Fruit fly (Drosophila melanogaster) whole organism, embryonic: ENCODE data around the gene Psa.

Source experiments
- ATbp ChIP-seq: fragments of 200-800 bp; sonication (Bioruptor generic); optimal IDR thresholded peaks from 2 replicates; lab custom pipeline; 2017; ENCODE audit warnings: missing biosample characterization, mild to moderate bottlenecking, missing genetic modification characterization, missing genetic modification reagents
- CG10147 ChIP-seq: fragments of 200-800 bp; sonication (Bioruptor generic); optimal IDR thresholded peaks from 2 replicates; lab custom pipeline; 2019; ENCODE audit warnings: missing biosample characterization, mild to moderate bottlenecking, missing genetic modification characterization, moderate library complexity
- CG11560 ChIP-seq: fragments of 200-800 bp; sonication (Bioruptor generic); IDR thresholded peaks from 3 replicates; pipeline ENCODE4 v1.3.6; 2022; ENCODE audit warnings: missing biosample characterization, missing genetic modification characterization
- CG11696 ChIP-seq: fragments of 200-800 bp; sonication (Bioruptor generic); IDR thresholded peaks from 2 replicates; pipeline ENCODE4 v1.3.6; 2022; ENCODE audit warnings: missing biosample characterization, missing genetic modification characterization
- CG12236 ChIP-seq: fragments of 200-800 bp; sonication (Bioruptor generic); optimal IDR thresholded peaks from 2 replicates; lab custom pipeline; 2016; ENCODE audit warnings: missing biosample characterization, missing genetic modification characterization
- CG14860 ChIP-seq: fragments of 200-800 bp; sonication (Bioruptor generic); IDR thresholded peaks from 3 replicates; pipeline ENCODE4 v1.3.6; 2022; ENCODE audit warnings: missing biosample characterization, missing genetic modification characterization; ENCODE audit not compliant: partially characterized antibody
- CG2712 ChIP-seq: fragments of 200-800 bp; optimal IDR thresholded peaks from 3 replicates; lab custom pipeline; 2019; ENCODE audit warnings: missing biosample characterization, mild to moderate bottlenecking, missing genetic modification characterization, moderate library complexity
- CG3847 ChIP-seq: fragments of 200-800 bp; sonication (Bioruptor generic); IDR thresholded peaks from 2 replicates; pipeline ENCODE4 v1.3.6; 2022; ENCODE audit warnings: missing biosample characterization, missing genetic modification characterization
- CG3995 ChIP-seq: fragments of 200-800 bp; sonication (Bioruptor generic); optimal IDR thresholded peaks from 3 replicates; lab custom pipeline; 2016; ENCODE audit warnings: missing biosample characterization, missing genetic modification characterization
- CG42726 ChIP-seq: fragments of 200-800 bp; sonication (Bioruptor generic); IDR thresholded peaks from 2 replicates; pipeline ENCODE4 v1.3.6; 2022; ENCODE audit warnings: missing biosample characterization, missing genetic modification characterization; ENCODE audit not compliant: partially characterized antibody
- CG6654 ChIP-seq: fragments of 200-800 bp; sonication (Bioruptor generic); optimal IDR thresholded peaks from 2 replicates; lab custom pipeline; 2017; ENCODE audit warnings: missing biosample characterization, mild to moderate bottlenecking, missing genetic modification characterization
- CG6813 ChIP-seq: fragments of 200-800 bp; sonication (Bioruptor generic); optimal IDR thresholded peaks from 2 replicates; lab custom pipeline; 2017; ENCODE audit warnings: missing biosample characterization, missing genetic modification characterization, mild to moderate bottlenecking, moderate library complexity, missing genetic modification reagents
- CG7963 ChIP-seq: fragments of 200-800 bp; sonication (Bioruptor generic); IDR thresholded peaks from 3 replicates; pipeline ENCODE4 v1.3.6; 2022; ENCODE audit warnings: missing biosample characterization, missing genetic modification characterization; ENCODE audit not compliant: partially characterized antibody
- CG8765 ChIP-seq: fragments of 200-800 bp; sonication (Bioruptor generic); IDR thresholded peaks from 2 replicates; pipeline ENCODE4 v1.3.6; 2022; ENCODE audit warnings: missing biosample characterization, missing genetic modification characterization
- Dref ChIP-seq: fragments of 200-800 bp; sonication (Bioruptor generic); IDR thresholded peaks from 2 replicates; pipeline ENCODE4 v1.3.6; 2022; ENCODE audit warnings: missing biosample characterization, missing genetic modification characterization
- E2f1 ChIP-seq: fragments of 200-800 bp; sonication (Bioruptor generic); IDR thresholded peaks from 2 replicates; pipeline ENCODE4 v1.3.6; 2022; ENCODE audit warnings: missing biosample characterization, missing genetic modification characterization
- Fer3 ChIP-seq: fragments of 200-800 bp; sonication (Bioruptor generic); optimal IDR thresholded peaks from 2 replicates; lab custom pipeline; 2018; ENCODE audit warnings: missing biosample characterization, mild to moderate bottlenecking, missing genetic modification characterization, moderate library complexity
- HLH4C ChIP-seq: fragments of 200-800 bp; sonication (Bioruptor generic); IDR thresholded peaks from 3 replicates; pipeline ENCODE4 v1.3.6; 2022; ENCODE audit warnings: missing biosample characterization, missing genetic modification characterization; ENCODE audit not compliant: partially characterized antibody
- Hmx ChIP-seq: fragments of 200-800 bp; sonication (Bioruptor generic); optimal IDR thresholded peaks from 2 replicates; lab custom pipeline; 2016; ENCODE audit warnings: missing biosample characterization, missing genetic modification characterization
- Oaz ChIP-seq: fragments of 200-800 bp; sonication (Bioruptor generic); IDR thresholded peaks from 2 replicates; pipeline ENCODE4 v1.3.6; 2022; ENCODE audit warnings: missing biosample characterization, missing genetic modification characterization
- Sry-β ChIP-seq: fragments of 200-800 bp; sonication (Bioruptor generic); optimal IDR thresholded peaks from 2 replicates; lab custom pipeline; 2018; ENCODE audit warnings: missing biosample characterization, mild to moderate bottlenecking, missing genetic modification characterization, moderate library complexity
- Sry-δ ChIP-seq: fragments of 200-800 bp; sonication (Bioruptor generic); optimal IDR thresholded peaks from 2 replicates; lab custom pipeline; 2016; ENCODE audit warnings: missing biosample characterization, missing genetic modification characterization
- bab2 ChIP-seq: fragments of 200-800 bp; sonication (Bioruptor generic); optimal IDR thresholded peaks from 2 replicates; lab custom pipeline; 2016; ENCODE audit warnings: missing biosample characterization, missing genetic modification characterization
- ci ChIP-seq: fragments of 200-800 bp; sonication (Bioruptor generic); IDR thresholded peaks from 3 replicates; pipeline ENCODE4 v1.3.6; 2022; ENCODE audit warnings: missing biosample characterization, missing genetic modification characterization
- da ChIP-seq: fragments of 200-800 bp; sonication (Bioruptor generic); optimal IDR thresholded peaks from 2 replicates; lab custom pipeline; 2016; ENCODE audit warnings: missing biosample characterization, missing genetic modification characterization
- dmrt11E ChIP-seq: fragments of 200-800 bp; sonication (Bioruptor generic); optimal IDR thresholded peaks from 3 replicates; lab custom pipeline; 2018; ENCODE audit warnings: missing biosample characterization, mild to moderate bottlenecking, missing genetic modification characterization, moderate library complexity
- eve ChIP-seq, 2 experiments: fragments of >200 bp; optimal IDR thresholded peaks; 2 replicates each; lab custom pipeline; 2017; ENCODE audit warnings: missing biosample characterization in 2 of 2, missing genetic modification characterization in 2 of 2
- ewg ChIP-seq: fragments of 200-800 bp; sonication (Bioruptor generic); optimal IDR thresholded peaks from 3 replicates; lab custom pipeline; 2017; ENCODE audit warnings: mild to moderate bottlenecking, missing biosample characterization, missing genetic modification reagents, missing genetic modification characterization
- ftz-f1 ChIP-seq: fragments of 200-800 bp; sonication (Bioruptor generic); optimal IDR thresholded peaks from 2 replicates; lab custom pipeline; 2016; ENCODE audit warnings: missing biosample characterization, missing genetic modification characterization
- hb ChIP-seq: fragments of 200-800 bp; sonication (Bioruptor generic); IDR thresholded peaks from 3 replicates; pipeline ENCODE4 v1.3.6; 2022; ENCODE audit warnings: missing biosample characterization, missing genetic modification characterization; ENCODE audit not compliant: partially characterized antibody
- lab ChIP-seq: fragments of 200-800 bp; sonication (Bioruptor generic); optimal IDR thresholded peaks from 3 replicates; lab custom pipeline; 2017; ENCODE audit warnings: missing biosample characterization, missing genetic modification characterization, mild to moderate bottlenecking, moderate library complexity, missing genetic modification reagents
- peb ChIP-seq: fragments of 200-800 bp; sonication (Bioruptor generic); IDR thresholded peaks from 2 replicates; pipeline ENCODE4 v1.3.6; 2022; ENCODE audit warnings: missing biosample characterization, missing genetic modification characterization
- repo ChIP-seq: fragments of 200-800 bp; sonication (Bioruptor generic); optimal IDR thresholded peaks from 2 replicates; lab custom pipeline; 2016; ENCODE audit warnings: missing biosample characterization, missing genetic modification characterization
- rib ChIP-seq: fragments of 200-800 bp; sonication (Bioruptor generic); IDR thresholded peaks from 2 replicates; pipeline ENCODE4 v1.3.6; 2022; ENCODE audit warnings: missing biosample characterization, missing genetic modification characterization
- schlank ChIP-seq: fragments of 200-800 bp; sonication (Bioruptor generic); optimal IDR thresholded peaks from 2 replicates; lab custom pipeline; 2018; ENCODE audit warnings: missing biosample characterization, mild to moderate bottlenecking, missing genetic modification characterization
- sd ChIP-seq: fragments of 200-800 bp; sonication (Bioruptor generic); optimal IDR thresholded peaks from 3 replicates; lab custom pipeline; 2018; ENCODE audit warnings: missing biosample characterization, mild to moderate bottlenecking, missing genetic modification characterization, moderate library complexity
- tap ChIP-seq: fragments of 200-800 bp; optimal IDR thresholded peaks from 3 replicates; lab custom pipeline; 2019; ENCODE audit warnings: missing biosample characterization, mild to moderate bottlenecking, missing genetic modification characterization, moderate library complexity

Psa gene

dm6 chr3L:1502086-1502893, at the start of gene Psa, which contains the start of gene hfp (continued):
- TF ChIP-seq CG6813 (GFP tag; lab: Kevin White, UChicago): no peak
- no peak for TF ChIP-seq sd (tag; lab: Kevin White, UChicago)
- TF ChIP-seq CG42726 (GFP tag; lab: Robert Waterston, UW): peak; percentile 12; the same call in 1 of the 2 replicates
- peak; percentile 4 for TF ChIP-seq CG2712 (tag; lab: Kevin White, UChicago)
- TF ChIP-seq Hmx: no peak
- TF ChIP-seq eve (GFP tag; optimal IDR thresholded peaks at IDR 0.05; lab: Kevin White, UChicago): no peak
- TF ChIP-seq dmrt11E (tag; lab: Kevin White, UChicago): no peak
- no peak for TF ChIP-seq schlank (tag; lab: Kevin White, UChicago)
- TF ChIP-seq Sry-δ (GFP tag; lab: Kevin White, UChicago): peak; percentile 90
- peak; percentile 45 for TF ChIP-seq ftz-f1
- TF ChIP-seq ewg (GFP tag; lab: Kevin White, UChicago): no peak
- no peak for TF ChIP-seq Oaz (GFP tag; lab: Robert Waterston, UW)
- TF ChIP-seq ATbp: no peak
- TF ChIP-seq CG7963: peak; percentile 76
- TF ChIP-seq CG11696 (GFP tag; lab: Robert Waterston, UW): no peak
- TF ChIP-seq Dref (GFP tag; lab: Robert Waterston, UW): peak; percentile 92
- 0 out of 2 replicates have a peak, but pooled peaks have one; percentile 9 for TF ChIP-seq rib (GFP tag; lab: Robert Waterston, UW)
- no peak for TF ChIP-seq Fer3 (tag; lab: Kevin White, UChicago)
- no peak for TF ChIP-seq CG12236 (GFP tag; lab: Kevin White, UChicago)
- TF ChIP-seq CG6654 (GFP tag; lab: Kevin White, UChicago): no peak
- no peak for TF ChIP-seq da (GFP tag; lab: Kevin White, UChicago)
- TF ChIP-seq E2f1 (GFP tag; lab: Robert Waterston, UW): no peak
- TF ChIP-seq ci: peak; percentile 40; the same call in 1 of the 3 replicates
- TF ChIP-seq bab2 (GFP tag; lab: Kevin White, UChicago): no peak
- no peak for TF ChIP-seq Sry-β (GFP tag; lab: Kevin White, UChicago)
- no peak for TF ChIP-seq lab (GFP tag; lab: Kevin White, UChicago)
- TF ChIP-seq CG14860: peak; percentile 73; the same call in 2 of the 3 replicates
- TF ChIP-seq HLH4C (GFP tag; lab: Robert Waterston, UW): peak; percentile 91
- peak; percentile 70; the same call in 1 of the 3 replicates for TF ChIP-seq hb
- TF ChIP-seq CG10147 (GFP tag; lab: Kevin White, UChicago): no peak
- no peak for TF ChIP-seq peb
- TF ChIP-seq tap (tag; lab: Kevin White, UChicago): no peak

- no peak for TF ChIP-seq repo (GFP tag; lab: Kevin White, UChicago)
- no peak for TF ChIP-seq CG3847 (GFP tag; lab: Robert Waterston, UW)
- 0 out of 2 replicates have a peak, but pooled peaks have one; percentile 18 for TF ChIP-seq CG8765 (GFP tag; lab: Robert Waterston, UW)
- TF ChIP-seq CG11560 (tag; lab: Robert Waterston, UW): no peak
- TF ChIP-seq CG3995: no peak
These were observed 45.4 kb upstream of the Psa start for dm6 chr3L:1457281-1457680.
